Worm (Caenorhabditis elegans): ENCODE data around the gene Y49F6C.7.

DNA sequence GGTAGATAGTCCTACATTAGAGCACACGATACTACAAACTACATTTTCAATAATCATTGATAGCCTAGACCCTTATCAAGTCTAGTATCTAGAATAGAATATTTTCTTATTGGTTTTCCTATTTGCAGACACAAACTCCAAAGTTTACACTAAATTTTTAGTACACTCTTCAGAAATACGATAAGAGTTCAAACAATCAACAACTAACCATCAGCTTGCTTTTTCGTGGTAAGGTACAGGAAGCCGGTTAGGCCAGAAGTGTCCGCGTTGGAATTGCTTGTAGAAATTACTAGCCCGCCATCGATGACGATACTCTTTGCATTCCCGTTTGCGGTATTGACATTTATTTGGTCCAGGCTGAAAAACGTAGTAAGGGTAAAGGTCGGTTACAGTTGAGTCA, 45.7 kb downstream of the Y49F6C.7 start, which contains the start of gene Y46D2A.1:
- TF ChIP-seq nhr-237 (tag; optimal IDR thresholded peaks at IDR 0.05) (no peak), snpc-4 (tag; optimal IDR thresholded peaks at IDR 0.05) (no peak), ceh-43 (GFP tag; optimal IDR thresholded peaks at IDR 0.05) (no peak), blmp-1 (tag; optimal IDR thresholded peaks at IDR 0.05) (no peak), nhr-2 (tag; optimal IDR thresholded peaks at IDR 0.05) (no peak), elt-3 (tag; optimal IDR thresholded peaks at IDR 0.05) (no peak), nhr-28 (tag; optimal IDR thresholded peaks at IDR 0.05) (no peak), lsy-2 (tag; optimal IDR thresholded peaks at IDR 0.05) (no peak)
